Fruit fly (Drosophila melanogaster) whole organism, embryonic: Measurements from ENCODE around the gene hiro.

ENCODE experiments used
- ATbp ChIP-seq: fragments of 200-800 bp; sonication (Bioruptor generic); optimal IDR thresholded peaks from 2 replicates; lab custom pipeline; 2017; ENCODE audit warnings: missing biosample characterization, mild to moderate bottlenecking, missing genetic modification characterization, missing genetic modification reagents
- Abd-B ChIP-seq: fragments of 200-800 bp; sonication (Bioruptor generic); optimal IDR thresholded peaks from 2 replicates; lab custom pipeline; 2018; ENCODE audit warnings: missing biosample characterization, mild to moderate bottlenecking, missing genetic modification characterization, moderate library complexity
- Atf6 ChIP-seq: fragments of 200-800 bp; sonication (Bioruptor generic); IDR thresholded peaks from 2 replicates; pipeline ENCODE4 v1.3.6; 2022; ENCODE audit warnings: missing biosample characterization, missing genetic modification characterization
- CG10267 ChIP-seq: fragments of 200-800 bp; sonication (Bioruptor generic); optimal IDR thresholded peaks from 2 replicates; lab custom pipeline; 2018; ENCODE audit warnings: missing biosample characterization, mild to moderate bottlenecking, missing genetic modification characterization, moderate library complexity
- CG10321 ChIP-seq: fragments of 200-800 bp; sonication (Bioruptor generic); IDR thresholded peaks from 2 replicates; pipeline ENCODE4 v1.3.6; 2022; ENCODE audit warnings: missing biosample characterization, missing genetic modification characterization
- CG10462 ChIP-seq: fragments of 200-800 bp; sonication (Bioruptor generic); optimal IDR thresholded peaks from 2 replicates; lab custom pipeline; 2016; ENCODE audit warnings: missing biosample characterization, missing genetic modification characterization
- CG10565 ChIP-seq: fragments of 200-800 bp; sonication (Bioruptor generic); optimal IDR thresholded peaks from 3 replicates; lab custom pipeline; 2016; ENCODE audit warnings: missing biosample characterization, mild to moderate bottlenecking, missing genetic modification characterization
- CG10979 ChIP-seq: fragments of 200-800 bp; sonication (Bioruptor generic); optimal IDR thresholded peaks from 2 replicates; lab custom pipeline; 2018; ENCODE audit warnings: missing biosample characterization, mild to moderate bottlenecking, missing genetic modification characterization, moderate library complexity
- CG12104 ChIP-seq: fragments of 200-800 bp; sonication (Bioruptor generic); optimal IDR thresholded peaks from 3 replicates; lab custom pipeline; 2016; ENCODE audit warnings: missing biosample characterization, missing genetic modification characterization
- CG12219 ChIP-seq: fragments of 200-800 bp; sonication (Bioruptor generic); optimal IDR thresholded peaks from 3 replicates; lab custom pipeline; 2018; ENCODE audit warnings: missing biosample characterization, mild to moderate bottlenecking, missing genetic modification characterization
- CG14710 ChIP-seq: fragments of 200-800 bp; sonication (Bioruptor generic); optimal IDR thresholded peaks from 3 replicates; lab custom pipeline; 2019; ENCODE audit warnings: missing biosample characterization, mild to moderate bottlenecking, missing genetic modification characterization, moderate library complexity
- CG15269 ChIP-seq: fragments of 200-800 bp; sonication (Bioruptor generic); optimal IDR thresholded peaks from 2 replicates; lab custom pipeline; 2018; ENCODE audit warnings: missing biosample characterization, mild to moderate bottlenecking, missing genetic modification characterization, moderate library complexity
- CG1602 ChIP-seq: fragments of 200-800 bp; sonication (Bioruptor generic); optimal IDR thresholded peaks from 3 replicates; lab custom pipeline; 2016; ENCODE audit warnings: missing biosample characterization, missing genetic modification characterization
- CG18619 ChIP-seq: fragments of 200-800 bp; sonication (Bioruptor generic); optimal IDR thresholded peaks from 3 replicates; lab custom pipeline; 2017; ENCODE audit warnings: missing biosample characterization, mild to moderate bottlenecking, missing genetic modification characterization
- CG2116 ChIP-seq: fragments of 200-800 bp; sonication (Bioruptor generic); optimal IDR thresholded peaks from 3 replicates; lab custom pipeline; 2018; ENCODE audit warnings: missing biosample characterization, mild to moderate bottlenecking, missing genetic modification characterization
- CG2202 ChIP-seq: fragments of 200-800 bp; sonication (Bioruptor generic); optimal IDR thresholded peaks from 2 replicates; lab custom pipeline; 2018; ENCODE audit warnings: missing biosample characterization, mild to moderate bottlenecking, missing genetic modification characterization
- CG31365 ChIP-seq: fragments of 200-800 bp; sonication (Bioruptor generic); optimal IDR thresholded peaks from 2 replicates; lab custom pipeline; 2018; ENCODE audit warnings: missing biosample characterization, mild to moderate bottlenecking, missing genetic modification characterization
- CG3163 ChIP-seq: fragments of 200-800 bp; sonication (Bioruptor generic); optimal IDR thresholded peaks from 3 replicates; lab custom pipeline; 2016; ENCODE audit warnings: missing biosample characterization, missing genetic modification characterization
- CG33557 ChIP-seq: fragments of 200-800 bp; sonication (Bioruptor generic); optimal IDR thresholded peaks from 2 replicates; lab custom pipeline; 2019; ENCODE audit warnings: missing biosample characterization, mild to moderate bottlenecking, missing genetic modification characterization, moderate library complexity
- CG4854 ChIP-seq: fragments of 200-800 bp; sonication (Bioruptor generic); optimal IDR thresholded peaks from 2 replicates; lab custom pipeline; 2016; ENCODE audit warnings: missing biosample characterization, missing genetic modification characterization, inconsistent platforms
- CG6689 ChIP-seq: fragments of 200-800 bp; sonication (Bioruptor generic); IDR thresholded peaks from 2 replicates; pipeline ENCODE4 v1.3.6; 2022; ENCODE audit warnings: missing biosample characterization, missing genetic modification characterization
- Dip3 ChIP-seq: fragments of 200-800 bp; sonication (Bioruptor generic); optimal IDR thresholded peaks from 3 replicates; lab custom pipeline; 2016; ENCODE audit warnings: missing biosample characterization, missing genetic modification characterization
- Doc3 ChIP-seq: fragments of 200-800 bp; sonication (Bioruptor generic); IDR thresholded peaks from 3 replicates; pipeline ENCODE4 v1.3.6; 2022; ENCODE audit warnings: missing biosample characterization, missing genetic modification characterization; ENCODE audit not compliant: partially characterized antibody
- Dp ChIP-seq: fragments of 200-800 bp; sonication (Bioruptor generic); optimal IDR thresholded peaks from 2 replicates; lab custom pipeline; 2018; ENCODE audit warnings: missing biosample characterization, mild to moderate bottlenecking, missing genetic modification characterization, moderate library complexity
- Lim3 ChIP-seq: fragments of 200-800 bp; sonication (Bioruptor generic); IDR thresholded peaks from 2 replicates; pipeline ENCODE4 v1.3.6; 2022; ENCODE audit warnings: missing biosample characterization, missing genetic modification characterization
- MBD-R2 ChIP-seq: fragments of 200-800 bp; sonication (Bioruptor generic); IDR thresholded peaks from 2 replicates; pipeline ENCODE4 v1.3.6; 2022; ENCODE audit warnings: missing biosample characterization, missing genetic modification characterization
- Meics ChIP-seq: fragments of 200-800 bp; sonication (Bioruptor generic); optimal IDR thresholded peaks from 2 replicates; lab custom pipeline; 2017; ENCODE audit warnings: missing biosample characterization, mild to moderate bottlenecking, missing genetic modification characterization
- Nf-YA ChIP-seq: fragments of 200-800 bp; sonication (Bioruptor generic); IDR thresholded peaks from 2 replicates; pipeline ENCODE4 v1.3.6; 2022; ENCODE audit warnings: missing biosample characterization, missing genetic modification characterization
- Sin3A ChIP-seq: fragments of >200 bp; optimal IDR thresholded peaks from 2 replicates; lab custom pipeline; 2018
- TFAM ChIP-seq: fragments of 200-800 bp; sonication (Bioruptor generic); optimal IDR thresholded peaks from 2 replicates; lab custom pipeline; 2017; ENCODE audit warnings: missing biosample characterization, missing genetic modification characterization, inconsistent platforms
- Vsx1 ChIP-seq: fragments of 200-800 bp; sonication (Bioruptor generic); optimal IDR thresholded peaks from 2 replicates; lab custom pipeline; 2017; ENCODE audit warnings: missing biosample characterization, mild to moderate bottlenecking, missing genetic modification characterization, missing genetic modification reagents
- YL-1 ChIP-seq: fragments of 200-800 bp; sonication (Bioruptor generic); optimal IDR thresholded peaks from 3 replicates; lab custom pipeline; 2017; ENCODE audit warnings: missing biosample characterization, mild to moderate bottlenecking, missing genetic modification characterization
- al ChIP-seq: fragments of 200-800 bp; sonication (Bioruptor generic); IDR thresholded peaks from 2 replicates; pipeline ENCODE4 v1.3.6; 2022; ENCODE audit warnings: missing biosample characterization, missing genetic modification characterization
- bigmax ChIP-seq: fragments of 200-800 bp; sonication (Bioruptor generic); optimal IDR thresholded peaks from 2 replicates; lab custom pipeline; 2018; ENCODE audit warnings: missing biosample characterization, mild to moderate bottlenecking, missing genetic modification characterization
- chinmo ChIP-seq: fragments of 200-800 bp; sonication (Bioruptor generic); IDR thresholded peaks from 4 replicates; pipeline ENCODE4 v1.3.6; 2022; ENCODE audit warnings: missing biosample characterization, missing genetic modification characterization; ENCODE audit not compliant: partially characterized antibody
- crp ChIP-seq, 2 experiments: fragments of 200-800 bp; sonication (Bioruptor generic); optimal IDR thresholded peaks; 2 replicates in 1 of 2; 3 replicates in 1 of 2; lab custom pipeline; 2017; ENCODE audit warnings: missing biosample characterization in 2 of 2, missing genetic modification characterization in 2 of 2, mild to moderate bottlenecking in 1 of 2, moderate library complexity in 1 of 2
- dan ChIP-seq: fragments of 200-800 bp; sonication (Bioruptor generic); IDR thresholded peaks from 2 replicates; pipeline ENCODE4 v1.3.6; 2022; ENCODE audit warnings: missing biosample characterization, missing genetic modification characterization
- fd102C ChIP-seq: fragments of 200-800 bp; sonication (Bioruptor generic); optimal IDR thresholded peaks from 2 replicates; lab custom pipeline; 2018; ENCODE audit warnings: missing biosample characterization, mild to moderate bottlenecking, missing genetic modification characterization, moderate library complexity
- fu2 ChIP-seq: fragments of 200-800 bp; sonication (Bioruptor generic); optimal IDR thresholded peaks from 2 replicates; lab custom pipeline; 2016; ENCODE audit warnings: missing biosample characterization, missing genetic modification characterization
- gcm ChIP-seq: fragments of 200-800 bp; sonication (Bioruptor generic); optimal IDR thresholded peaks from 2 replicates; lab custom pipeline; 2019; ENCODE audit warnings: missing biosample characterization, mild to moderate bottlenecking, missing genetic modification characterization, moderate library complexity
- hkb ChIP-seq, 2 experiments: fragments of 200-800 bp in 1 of 2; fragments of >200 bp in 1 of 2; sonication (Bioruptor generic) in 1 of 2; IDR thresholded peaks in 1 of 2; optimal IDR thresholded peaks in 1 of 2; 2 replicates each; pipeline versions ENCODE4 v1.3.6 to Lab custom; 2017 to 2022; ENCODE audit warnings: missing biosample characterization in 1 of 2, missing genetic modification characterization in 1 of 2
- lab ChIP-seq: fragments of 200-800 bp; sonication (Bioruptor generic); optimal IDR thresholded peaks from 3 replicates; lab custom pipeline; 2017; ENCODE audit warnings: missing biosample characterization, missing genetic modification characterization, mild to moderate bottlenecking, moderate library complexity, missing genetic modification reagents
- luna ChIP-seq: fragments of 200-800 bp; sonication (Bioruptor generic); optimal IDR thresholded peaks from 2 replicates; lab custom pipeline; 2016; ENCODE audit warnings: missing biosample characterization, missing genetic modification characterization
- pb ChIP-seq: fragments of 200-800 bp; sonication (Bioruptor generic); optimal IDR thresholded peaks from 3 replicates; lab custom pipeline; 2016; ENCODE audit warnings: missing biosample characterization, missing genetic modification characterization
- ranshi ChIP-seq: fragments of 200-800 bp; sonication (Bioruptor generic); IDR thresholded peaks from 2 replicates; pipeline ENCODE4 v1.3.6; 2022; ENCODE audit warnings: missing biosample characterization, missing genetic modification characterization
- repo ChIP-seq: fragments of 200-800 bp; sonication (Bioruptor generic); optimal IDR thresholded peaks from 2 replicates; lab custom pipeline; 2016; ENCODE audit warnings: missing biosample characterization, missing genetic modification characterization
- row ChIP-seq: fragments of 200-800 bp; sonication (Bioruptor generic); IDR thresholded peaks from 3 replicates; pipeline ENCODE4 v1.3.6; 2022; ENCODE audit warnings: missing biosample characterization, missing genetic modification characterization
- salm ChIP-seq: fragments of 200-800 bp; sonication (Bioruptor generic); optimal IDR thresholded peaks from 2 replicates; lab custom pipeline; 2018; ENCODE audit warnings: missing biosample characterization, mild to moderate bottlenecking, missing genetic modification characterization
- ttk ChIP-seq: fragments of 200-800 bp; sonication (Bioruptor generic); IDR thresholded peaks from 2 replicates; pipeline ENCODE4 v2.1.2; 2022; ENCODE audit warnings: missing biosample characterization, missing genetic modification characterization
- usp ChIP-seq: fragments of >200 bp; optimal IDR thresholded peaks from 2 replicates; lab custom pipeline; 2017; ENCODE audit warnings: missing biosample characterization, missing genetic modification characterization
- zf30C ChIP-seq: fragments of 200-800 bp; sonication (Bioruptor generic); optimal IDR thresholded peaks from 3 replicates; lab custom pipeline; 2018; ENCODE audit warnings: missing biosample characterization, mild to moderate bottlenecking, missing genetic modification characterization

Gene hiro

DNA sequence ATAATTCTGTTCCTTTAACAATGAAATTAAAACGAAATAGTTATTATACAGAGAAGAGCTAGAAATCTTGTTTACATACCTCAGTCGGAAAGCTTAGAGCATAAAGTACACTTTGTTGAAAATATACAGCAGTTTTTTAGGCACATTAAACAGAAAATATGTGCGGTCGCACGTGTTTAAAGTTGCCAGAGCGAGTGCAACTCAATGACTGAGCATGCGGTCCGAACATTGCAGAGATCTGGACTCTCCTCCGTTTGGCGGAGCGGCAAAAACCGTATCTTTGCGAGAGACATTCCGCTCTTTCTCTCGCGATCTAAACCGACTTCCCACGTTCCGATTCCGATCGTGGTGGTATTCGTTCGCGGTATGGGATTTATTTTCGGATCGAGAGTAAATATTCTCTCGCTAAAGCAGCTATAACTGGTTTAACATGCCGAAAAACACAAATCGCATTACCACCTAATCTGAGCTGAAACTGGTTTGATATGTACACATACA lies 20.3 kb upstream of the hiro start, which contains the start of gene CG13895 (continued):
- TF ChIP-seq usp (GFP tag; lab: Kevin White, UChicago) (no peak), Vsx1 (GFP tag; lab: Kevin White, UChicago) (no peak), Meics (GFP tag; lab: Kevin White, UChicago) (no peak), TFAM (GFP tag; lab: Kevin White, UChicago) (no peak), fd102C (GFP tag; lab: Kevin White, UChicago) (no peak), Sin3A (no peak), chinmo (GFP tag; lab: Robert Waterston, UW) (peak; percentile 95; the same call in 3 of the 4 replicates), Nf-YA (GFP tag; lab: Robert Waterston, UW) (no peak), CG31365 (tag; lab: Kevin White, UChicago) (no peak), CG12104 (no peak), dan (GFP tag; lab: Robert Waterston, UW) (no peak), hkb (optimal IDR thresholded peaks at IDR 0.05; lab: Kevin White, UChicago) (no peak), hkb (GFP tag; IDR thresholded peaks at IDR 0.05; lab: Robert Waterston, UW) (peak; percentile 46; the same call in 1 of the 2 replicates), CG10565 (GFP tag; lab: Kevin White, UChicago) (no peak), CG1602 (GFP tag; lab: Kevin White, UChicago) (no peak), crp (GFP tag; optimal IDR thresholded peaks at IDR 0.05; lab: Kevin White, UChicago) (no peak), CG4854 (GFP tag; lab: Kevin White, UChicago) (no peak), CG2202 (tag; lab: Kevin White, UChicago) (no peak), fu2 (no peak), CG14710 (tag; lab: Kevin White, UChicago) (peak; percentile 3), zf30C (no peak), repo (no peak), salm (tag; lab: Kevin White, UChicago) (no peak), CG10979 (no peak), CG33557 (GFP tag; lab: Kevin White, UChicago) (no peak), Lim3 (GFP tag; lab: Robert Waterston, UW) (no peak), MBD-R2 (GFP tag; lab: Robert Waterston, UW) (no peak), gcm (GFP tag; lab: Kevin White, UChicago) (peak; percentile 0), Doc3 (GFP tag; lab: Robert Waterston, UW) (no peak; the same call in 2 of the 3 replicates), Dp (GFP tag; lab: Kevin White, UChicago) (no peak), ttk (GFP tag; lab: Robert Waterston, UW) (no peak), ATbp (GFP tag; lab: Kevin White, UChicago) (no peak), pb (no peak), Abd-B (GFP tag; lab: Kevin White, UChicago) (no peak), luna (no peak), CG2116 (GFP tag; lab: Kevin White, UChicago) (no peak), CG3163 (no peak), Atf6 (no peak), CG10321 (GFP tag; lab: Robert Waterston, UW) (no peak), CG18619 (GFP tag; lab: Kevin White, UChicago) (no peak), YL-1 (GFP tag; lab: Kevin White, UChicago) (peak; percentile 24), bigmax (GFP tag; lab: Kevin White, UChicago) (no peak), CG10267 (tag; lab: Kevin White, UChicago) (no peak), lab (GFP tag; lab: Kevin White, UChicago) (peak; percentile 21), Dip3 (GFP tag; lab: Kevin White, UChicago) (no peak), al (GFP tag; lab: Robert Waterston, UW) (no peak), row (no peak), CG15269 (tag; lab: Kevin White, UChicago) (no peak), CG10462 (GFP tag; lab: Kevin White, UChicago) (no peak), CG12219 (no peak), ranshi (GFP tag; lab: Robert Waterston, UW) (no peak), CG6689 (GFP tag; lab: Robert Waterston, UW) (no peak)
